Worm (Caenorhabditis elegans): Measurements from ENCODE around the gene ram-2.

DNA sequence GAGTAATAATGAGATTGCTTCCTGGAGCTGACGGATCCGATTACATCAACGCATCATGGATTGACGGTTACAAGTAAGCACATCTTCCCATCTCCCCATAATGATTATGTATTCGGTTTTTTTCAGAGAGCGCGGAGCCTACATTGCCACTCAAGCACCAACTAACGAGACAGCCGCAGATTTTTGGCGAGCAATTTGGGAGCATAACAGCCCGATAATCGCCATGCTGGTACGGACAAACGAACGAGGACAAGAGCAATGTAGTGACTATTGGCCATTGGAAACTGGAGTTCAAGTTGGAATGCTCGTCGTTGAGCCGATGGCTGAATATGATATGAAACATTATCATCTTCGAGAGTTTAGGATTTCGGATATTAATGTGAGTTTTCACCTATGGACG, 5.8 kb downstream of the ram-2 start:
- TF ChIP-seq klf-2 (GFP tag; conservative IDR thresholded peaks at IDR 0.05), result no peak
- TF ChIP-seq flt-1 (GFP tag; IDR thresholded peaks at IDR 0.05), result no peak
- no peak for TF ChIP-seq ztf-29 (GFP tag; IDR thresholded peaks at IDR 0.05)
- TF ChIP-seq T22C8.4 (GFP tag; IDR thresholded peaks at IDR 0.05), result no peak
- TF ChIP-seq ztf-23 (GFP tag; IDR thresholded peaks at IDR 0.05), result no peak
